Fruit fly (Drosophila melanogaster): ENCODE measurements around the gene Ibf1.

Gene Ibf1

DNA sequence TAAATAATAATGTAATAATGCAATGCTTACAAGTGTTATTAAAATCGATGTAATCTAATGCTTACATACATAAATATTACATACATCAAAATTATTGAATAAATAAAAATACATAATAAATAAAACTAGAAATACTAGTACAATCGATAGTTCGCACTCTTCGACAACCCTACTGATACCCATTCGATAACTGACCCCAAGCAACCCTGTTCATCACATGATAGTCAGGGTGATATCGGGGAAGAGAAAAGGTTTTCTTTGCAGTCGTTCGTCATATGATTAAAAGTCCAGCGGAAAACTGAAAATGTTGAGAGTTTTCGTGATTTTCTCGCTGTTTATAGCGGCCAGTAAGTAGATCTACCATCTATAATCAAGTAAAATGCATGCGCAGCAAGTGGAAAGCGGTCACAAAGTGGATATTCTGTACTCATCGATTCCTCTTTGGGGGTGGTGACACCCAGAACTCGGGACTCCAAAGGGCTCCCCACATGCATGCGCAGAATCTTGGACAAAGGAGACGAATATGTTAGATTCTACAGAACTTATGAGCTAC is 1.7 kb downstream of the Ibf1 start, which contains the start of gene ATP6AP2 (continued):
- TF ChIP-seq HLH3B (GFP tag; IDR thresholded peaks at IDR 0.05) (peak; percentile 28; the same call in 1 of the 2 replicates), Aef1 (GFP tag; IDR thresholded peaks at IDR 0.05) (peak; percentile 32; the same call in 1 of the 3 replicates), CG6765 (GFP tag; optimal IDR thresholded peaks at IDR 0.05) (peak; percentile 60), Chrac-16 (GFP tag; optimal IDR thresholded peaks at IDR 0.05) (peak; percentile 44), hkb (optimal IDR thresholded peaks at IDR 0.05) (no peak), hkb (GFP tag; IDR thresholded peaks at IDR 0.05) (0 out of 2 replicates have a peak, but pooled peaks have one; percentile 35), Hr3 (GFP tag; optimal IDR thresholded peaks at IDR 0.05) (peak; percentile 52), CG13624 (GFP tag; optimal IDR thresholded peaks at IDR 0.05) (peak; percentile 6), fd64A (GFP tag; optimal IDR thresholded peaks at IDR 0.05) (no peak), CG34224 (GFP tag; IDR thresholded peaks at IDR 0.05; ENCODE audit: partially characterized antibody) (peak; percentile 74), CG3847 (GFP tag; IDR thresholded peaks at IDR 0.05) (peak; percentile 74), CG18476 (GFP tag; optimal IDR thresholded peaks at IDR 0.05) (no peak), unpg (GFP tag; optimal IDR thresholded peaks at IDR 0.05) (no peak), Dbx (GFP tag; IDR thresholded peaks at IDR 0.05) (peak; percentile 77), H2.0 (GFP tag; IDR thresholded peaks at IDR 0.05) (peak; percentile 36; the same call in 1 of the 2 replicates), HmgD (GFP tag; optimal IDR thresholded peaks at IDR 0.05) (no peak), Lhr (GFP tag; optimal IDR thresholded peaks at IDR 0.05) (peak; percentile 35), CG8290 (GFP tag; optimal IDR thresholded peaks at IDR 0.05) (peak; percentile 71), CG8290 (tag; optimal IDR thresholded peaks at IDR 0.05) (peak in 1 of 2 experiments; percentile 45), pfk (GFP tag; optimal IDR thresholded peaks at IDR 0.05) (peak; percentile 41), cwo (GFP tag; optimal IDR thresholded peaks at IDR 0.05) (peak; percentile 19), CG4820 (GFP tag; optimal IDR thresholded peaks at IDR 0.05) (peak; percentile 27), pho (GFP tag; optimal IDR thresholded peaks at IDR 0.05) (no peak), Nf-YB (GFP tag; optimal IDR thresholded peaks at IDR 0.05) (no peak), pzg (GFP tag; optimal IDR thresholded peaks at IDR 0.05) (peak; percentile 82), wek (GFP tag; optimal IDR thresholded peaks at IDR 0.05) (no peak), twi (tag; optimal IDR thresholded peaks at IDR 0.05) (peak; percentile 46), NfI (GFP tag; optimal IDR thresholded peaks at IDR 0.05) (peak; percentile 70), CG7357 (GFP tag; IDR thresholded peaks at IDR 0.05) (0 out of 3 replicates have a peak, but pooled peaks have one; percentile 7), nom (GFP tag; optimal IDR thresholded peaks at IDR 0.05) (peak; percentile 17), schlank (tag; optimal IDR thresholded peaks at IDR 0.05) (no peak), Scr (GFP tag; IDR thresholded peaks at IDR 0.05; ENCODE audit: partially characterized antibody) (peak; percentile 79), shn (GFP tag; optimal IDR thresholded peaks at IDR 0.05) (no peak), ash1 (GFP tag; optimal IDR thresholded peaks at IDR 0.05) (no peak), CG30020 (tag; optimal IDR thresholded peaks at IDR 0.05) (peak; percentile 84), Camta (GFP tag; optimal IDR thresholded peaks at IDR 0.05) (no peak), CG15514 (GFP tag; optimal IDR thresholded peaks at IDR 0.05) (peak; percentile 59), CG18764 (GFP tag; optimal IDR thresholded peaks at IDR 0.05) (peak; percentile 50), CG1603 (tag; optimal IDR thresholded peaks at IDR 0.05) (peak; percentile 49), Nf-YC (tag; optimal IDR thresholded peaks at IDR 0.05) (peak; percentile 70), sna (GFP tag; IDR thresholded peaks at IDR 0.05; ENCODE audit: partially characterized antibody) (peak; percentile 63), MBD-R2 (GFP tag; IDR thresholded peaks at IDR 0.05) (peak; percentile 87), CG34376 (GFP tag; optimal IDR thresholded peaks at IDR 0.05) (peak; percentile 54), CG7963 (GFP tag; IDR thresholded peaks at IDR 0.05; ENCODE audit: partially characterized antibody) (peak; percentile 78), exex (tag; optimal IDR thresholded peaks at IDR 0.05) (peak; percentile 25), Nf-YA (GFP tag; IDR thresholded peaks at IDR 0.05) (peak; percentile 53; the same call in 1 of the 2 replicates), CG13287 (GFP tag; IDR thresholded peaks at IDR 0.05; ENCODE audit: partially characterized antibody) (peak; percentile 86), CG2116 (GFP tag; optimal IDR thresholded peaks at IDR 0.05) (peak; percentile 99), chinmo (GFP tag; IDR thresholded peaks at IDR 0.05; ENCODE audit: partially characterized antibody) (0 out of 4 replicates have a peak, but pooled peaks have one; percentile 55)
